Worm (Caenorhabditis elegans) whole organism, L2 larva: ENCODE measurements around the gene ZK1290.7.

ENCODE experiments used
- F13H6.1 ChIP-seq: sonication (generic microtip); optimal IDR thresholded peaks from 2 replicates; lab custom pipeline; 2016; ENCODE audit warnings: missing genetic modification characterization, missing compliant biosample characterization
- alr-1 ChIP-seq: fragments of 150-350 bp; optimal IDR thresholded peaks from 2 replicates; lab custom pipeline; 2014; ENCODE audit warnings: missing biosample characterization, missing genetic modification characterization
- elt-3 ChIP-seq: sonication (generic microtip); optimal IDR thresholded peaks from 2 replicates; lab custom pipeline; 2017; ENCODE audit warnings: missing biosample characterization, missing genetic modification characterization
- fos-1 ChIP-seq: fragments of 150-350 bp; optimal IDR thresholded peaks from 2 replicates; lab custom pipeline; 2014; ENCODE audit warnings: missing biosample characterization, missing genetic modification characterization
- lin-13 ChIP-seq: fragments of 150-350 bp; optimal IDR thresholded peaks from 2 replicates; lab custom pipeline; 2014; ENCODE audit warnings: missing biosample characterization, missing genetic modification reagents, missing genetic modification characterization
- lin-39 ChIP-seq: fragments of 150-350 bp; optimal IDR thresholded peaks from 2 replicates; lab custom pipeline; 2014; ENCODE audit warnings: missing biosample characterization, missing genetic modification reagents, missing genetic modification characterization
- lsy-2 ChIP-seq, 2 experiments: fragments of 150-350 bp in 1 of 2; sonication (generic microtip) in 1 of 2; optimal IDR thresholded peaks; 2 replicates each; lab custom pipeline; 2014 to 2017; ENCODE audit warnings: missing biosample characterization in 2 of 2, missing genetic modification characterization in 2 of 2
- mab-5 ChIP-seq: fragments of 150-350 bp; optimal IDR thresholded peaks from 2 replicates; lab custom pipeline; 2014; ENCODE audit warnings: missing biosample characterization, missing genetic modification characterization
- nhr-237 ChIP-seq: fragments of 150-350 bp; optimal IDR thresholded peaks from 2 replicates; lab custom pipeline; 2014; ENCODE audit warnings: missing biosample characterization, missing genetic modification characterization
- nhr-77 ChIP-seq: fragments of 150-350 bp; optimal IDR thresholded peaks from 2 replicates; lab custom pipeline; 2014; ENCODE audit warnings: missing biosample characterization, missing genetic modification characterization
- snpc-4 ChIP-seq: fragments of 150-350 bp; optimal IDR thresholded peaks from 2 replicates; lab custom pipeline; 2014; ENCODE audit warnings: missing biosample characterization, missing genetic modification characterization
- unc-55 ChIP-seq: fragments of 150-350 bp; sonication (generic microtip); optimal IDR thresholded peaks from 3 replicates; lab custom pipeline; 2014; ENCODE audit warnings: missing biosample characterization, missing genetic modification reagents, missing genetic modification characterization
- unc-62 ChIP-seq: fragments of 150-350 bp; optimal IDR thresholded peaks from 2 replicates; lab custom pipeline; 2014; ENCODE audit warnings: missing biosample characterization, missing genetic modification reagents, missing genetic modification characterization

- no peak for TF ChIP-seq unc-55 (GFP tag; lab: Kevin White, UChicago)
- TF ChIP-seq nhr-237 (tag; lab: Kevin White, UChicago), result no peak
- TF ChIP-seq lin-13 (GFP tag; lab: Kevin White, UChicago), result no peak
- TF ChIP-seq alr-1, result no peak
- TF ChIP-seq lsy-2 (tag; optimal IDR thresholded peaks at IDR 0.05; lab: Kevin White, UChicago), result no peak
- TF ChIP-seq unc-62 (GFP tag; lab: Kevin White, UChicago), result no peak
- no peak for TF ChIP-seq lin-39 (tag; lab: Kevin White, UChicago)
- TF ChIP-seq fos-1, result no peak
- TF ChIP-seq snpc-4 (tag; lab: Kevin White, UChicago), result no peak
- TF ChIP-seq elt-3, result no peak
- TF ChIP-seq mab-5 (tag; lab: Kevin White, UChicago), result no peak
- TF ChIP-seq F13H6.1 (tag; lab: Kevin White, UChicago), result no peak
- no peak for TF ChIP-seq nhr-77
Measured at ce11 chrII:7496070-7496469, 29.3 kb downstream of the ZK1290.7 start, which contains the start of gene spi-1.
